Worm (Caenorhabditis elegans) whole organism, mixed stage, embryonic: ENCODE results near the gene Y6D1A.1.

Experiments
- M03D4.4 ChIP-seq: sonication (generic microtip); optimal IDR thresholded peaks from 2 replicates; lab custom pipeline; 2017; ENCODE audit warnings: mild to moderate bottlenecking, missing genetic modification characterization, missing compliant biosample characterization
- ceh-83 ChIP-seq: fragments of 200-800 bp; sonication (Bioruptor generic); optimal IDR thresholded peaks from 2 replicates; lab custom pipeline; 2018; ENCODE audit warnings: mild to moderate bottlenecking, missing genetic modification characterization, missing compliant biosample characterization
- ces-1 ChIP-seq: fragments of 150-350 bp; optimal IDR thresholded peaks from 2 replicates; lab custom pipeline; 2014; ENCODE audit warnings: missing biosample characterization, missing genetic modification reagents, missing genetic modification characterization
- cnd-1 ChIP-seq: fragments of 200-800 bp; sonication (Bioruptor generic); optimal IDR thresholded peaks from 2 replicates; lab custom pipeline; 2018; ENCODE audit warnings: mild to moderate bottlenecking, missing genetic modification characterization, missing compliant biosample characterization
- drap-1 ChIP-seq: fragments of 200-800 bp; sonication (Bioruptor generic); optimal IDR thresholded peaks from 3 replicates; lab custom pipeline; 2018; ENCODE audit warnings: mild to moderate bottlenecking, missing genetic modification characterization, missing compliant biosample characterization
- elt-3 ChIP-seq: fragments of 150-350 bp; optimal IDR thresholded peaks from 2 replicates; lab custom pipeline; 2014; ENCODE audit warnings: missing biosample characterization, missing genetic modification characterization
- lin-32 ChIP-seq: fragments of 200-800 bp; sonication (Bioruptor generic); optimal IDR thresholded peaks from 2 replicates; lab custom pipeline; 2018; ENCODE audit warnings: mild to moderate bottlenecking, missing genetic modification characterization, missing compliant biosample characterization
- lsy-2 ChIP-seq: fragments of 150-350 bp; optimal IDR thresholded peaks from 2 replicates; lab custom pipeline; 2014; ENCODE audit warnings: missing biosample characterization, missing genetic modification characterization
- mab-5 ChIP-seq: fragments of 150-350 bp; optimal IDR thresholded peaks from 2 replicates; lab custom pipeline; 2014; ENCODE audit warnings: missing biosample characterization, missing genetic modification characterization
- nhr-12 ChIP-seq: fragments of 150-350 bp; optimal IDR thresholded peaks from 2 replicates; lab custom pipeline; 2014; ENCODE audit warnings: missing biosample characterization, missing genetic modification characterization
- nhr-2 ChIP-seq: fragments of 150-350 bp; optimal IDR thresholded peaks from 2 replicates; lab custom pipeline; 2014; ENCODE audit warnings: missing biosample characterization, missing genetic modification characterization
- nhr-76 ChIP-seq: sonication (generic microtip); optimal IDR thresholded peaks from 2 replicates; lab custom pipeline; 2017; ENCODE audit warnings: missing biosample characterization, missing genetic modification characterization
- pha-4 ChIP-seq: fragments of 150-350 bp; optimal IDR thresholded peaks from 2 replicates; lab custom pipeline; 2018; ENCODE audit warnings: missing biosample characterization, missing genetic modification reagents, missing genetic modification characterization
- sem-2 ChIP-seq: fragments of 200-800 bp; sonication (Bioruptor generic); optimal IDR thresholded peaks from 2 replicates; lab custom pipeline; 2018; ENCODE audit warnings: mild to moderate bottlenecking, missing genetic modification characterization, missing compliant biosample characterization
- sptf-1 ChIP-seq: sonication (generic microtip); optimal IDR thresholded peaks from 2 replicates; lab custom pipeline; 2017; ENCODE audit warnings: mild to moderate bottlenecking, missing genetic modification characterization, moderate library complexity, missing compliant biosample characterization
- tbx-8 ChIP-seq: fragments of 200-800 bp; sonication (Bioruptor generic); optimal IDR thresholded peaks from 2 replicates; lab custom pipeline; 2018; ENCODE audit warnings: mild to moderate bottlenecking, missing genetic modification characterization, moderate library complexity, missing compliant biosample characterization
- unc-120 ChIP-seq: sonication (generic microtip); optimal IDR thresholded peaks from 2 replicates; lab custom pipeline; 2017; ENCODE audit warnings: missing genetic modification characterization, missing compliant biosample characterization; ENCODE audit not compliant: poor library complexity, severe bottlenecking
- unc-62 ChIP-seq: fragments of 150-350 bp; optimal IDR thresholded peaks from 2 replicates; lab custom pipeline; 2014; ENCODE audit warnings: missing biosample characterization, missing genetic modification reagents, missing genetic modification characterization
- zip-8 ChIP-seq: fragments of 150-350 bp; optimal IDR thresholded peaks from 2 replicates; lab custom pipeline; 2014; ENCODE audit warnings: missing biosample characterization, missing genetic modification characterization

The Y6D1A.1 gene

ce11 chrII:11772364-11772763, 51.1 kb downstream of the Y6D1A.1 start, which contains the start of gene F44E5.15:
F44E5.15 (plus strand) TSS chrII:11772664.
- TF ChIP-seq nhr-76 (no peak), drap-1 (GFP tag; lab: Kevin White, UChicago) (no peak), mab-5 (no peak), unc-62 (GFP tag; lab: Kevin White, UChicago) (no peak), lsy-2 (tag; lab: Kevin White, UChicago) (no peak), cnd-1 (tag; lab: Kevin White, UChicago) (no peak), sem-2 (GFP tag; lab: Kevin White, UChicago) (no peak), ces-1 (GFP tag; lab: Kevin White, UChicago) (no peak), tbx-8 (GFP tag; lab: Kevin White, UChicago) (no peak), M03D4.4 (no peak), sptf-1 (no peak), unc-120 (no peak), nhr-12 (tag; lab: Kevin White, UChicago) (no peak), elt-3 (tag; lab: Kevin White, UChicago) (no peak), lin-32 (GFP tag; lab: Kevin White, UChicago) (no peak), nhr-2 (no peak), zip-8 (tag; lab: Kevin White, UChicago) (no peak), ceh-83 (GFP tag; lab: Kevin White, UChicago) (no peak), pha-4 (no peak)
